Worm (Caenorhabditis elegans) whole organism, L3 larva: ENCODE data around the gene phat-3.

Experiments used
- aly-2 ChIP-seq: fragments of 150-350 bp; optimal IDR thresholded peaks from 2 replicates; lab custom pipeline; 2014; ENCODE audit warnings: missing biosample characterization, missing genetic modification characterization
- ceh-82 ChIP-seq: fragments of 150-350 bp; optimal IDR thresholded peaks from 2 replicates; lab custom pipeline; 2014; ENCODE audit warnings: missing biosample characterization, missing genetic modification characterization
- elt-1 ChIP-seq: fragments of 150-350 bp; optimal IDR thresholded peaks from 2 replicates; lab custom pipeline; 2014; ENCODE audit warnings: missing biosample characterization, missing genetic modification characterization
- fos-1 ChIP-seq: fragments of 150-350 bp; optimal IDR thresholded peaks from 2 replicates; lab custom pipeline; 2014; ENCODE audit warnings: missing biosample characterization, missing genetic modification characterization
- jun-1 ChIP-seq: fragments of 150-350 bp; optimal IDR thresholded peaks from 2 replicates; lab custom pipeline; 2014; ENCODE audit warnings: missing biosample characterization, missing genetic modification reagents, missing genetic modification characterization
- mdl-1 ChIP-seq: fragments of 150-350 bp; optimal IDR thresholded peaks from 2 replicates; lab custom pipeline; 2014; ENCODE audit warnings: missing biosample characterization, missing genetic modification characterization
- nhr-23 ChIP-seq: fragments of 150-350 bp; optimal IDR thresholded peaks from 2 replicates; lab custom pipeline; 2014; ENCODE audit warnings: missing biosample characterization, missing genetic modification reagents, missing genetic modification characterization
- nhr-67 ChIP-seq: fragments of 150-350 bp; optimal IDR thresholded peaks from 2 replicates; lab custom pipeline; 2014; ENCODE audit warnings: missing biosample characterization, missing genetic modification characterization
- skn-1 ChIP-seq: fragments of 150-350 bp; optimal IDR thresholded peaks from 2 replicates; lab custom pipeline; 2014; ENCODE audit warnings: missing biosample characterization, missing genetic modification characterization
- snpc-4 ChIP-seq: fragments of 150-350 bp; optimal IDR thresholded peaks from 2 replicates; lab custom pipeline; 2014; ENCODE audit warnings: missing biosample characterization, missing genetic modification characterization
- tbx-2 ChIP-seq: sonication (generic microtip); optimal IDR thresholded peaks from 2 replicates; lab custom pipeline; 2016; ENCODE audit warnings: mild to moderate bottlenecking, missing genetic modification characterization, missing compliant biosample characterization
- ztf-11 ChIP-seq: fragments of 150-350 bp; optimal IDR thresholded peaks from 2 replicates; lab custom pipeline; 2014; ENCODE audit warnings: missing biosample characterization, missing genetic modification characterization

DNA sequence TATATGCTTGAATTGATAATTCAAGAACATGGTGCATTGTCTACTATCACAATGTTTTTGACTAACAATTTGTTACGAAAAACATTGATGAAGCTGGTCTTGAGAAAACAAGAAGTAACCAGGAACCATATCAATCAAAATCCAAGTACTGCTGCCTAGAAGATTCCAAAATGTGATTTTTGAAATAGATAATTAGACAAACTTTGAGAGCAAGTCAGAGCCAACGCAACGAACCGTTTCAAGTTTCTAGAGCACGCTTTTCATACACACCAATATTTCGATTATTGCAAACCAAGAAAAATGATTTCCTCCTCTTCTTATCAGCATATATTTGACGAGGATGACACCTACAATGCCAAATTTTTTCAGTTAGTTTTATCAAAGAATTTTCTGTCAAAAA lies 27.0 kb upstream of the phat-3 start, which contains the start of gene srw-89:
- TF ChIP-seq fos-1 (tag; lab: Kevin White, UChicago) = no peak
- TF ChIP-seq ceh-82 (tag; lab: Kevin White, UChicago) = no peak
- TF ChIP-seq ztf-11 (tag; lab: Kevin White, UChicago) = no peak
- TF ChIP-seq nhr-23 (tag; lab: Kevin White, UChicago) = no peak
- no peak for TF ChIP-seq tbx-2
- TF ChIP-seq aly-2 (tag; lab: Kevin White, UChicago) = no peak
- TF ChIP-seq mdl-1 (tag; lab: Kevin White, UChicago) = no peak
- no peak for TF ChIP-seq elt-1 (tag; lab: Kevin White, UChicago)
- no peak for TF ChIP-seq skn-1
- no peak for TF ChIP-seq jun-1 (tag; lab: Kevin White, UChicago)
- TF ChIP-seq nhr-67 (tag; lab: Kevin White, UChicago) = no peak
- TF ChIP-seq snpc-4 (tag; lab: Kevin White, UChicago) = no peak
